Fruit fly (Drosophila melanogaster) whole organism, prepupa: Measurements from ENCODE around the gene CG14277.

Experiments
- CG6854 ChIP-seq: fragments of 200-800 bp; sonication (Bioruptor generic); optimal IDR thresholded peaks from 2 replicates; lab custom pipeline; 2017; ENCODE audit warnings: missing biosample characterization, mild to moderate bottlenecking, missing genetic modification characterization
- CG7368 ChIP-seq: fragments of 200-800 bp; sonication (Bioruptor generic); optimal IDR thresholded peaks from 3 replicates; lab custom pipeline; 2016; ENCODE audit warnings: missing biosample characterization, missing genetic modification characterization
- Gug ChIP-seq: fragments of 200-800 bp; sonication (Bioruptor generic); IDR thresholded peaks from 2 replicates; pipeline ENCODE4 v1.3.6; 2022; ENCODE audit warnings: missing biosample characterization, missing genetic modification characterization
- Smox ChIP-seq: fragments of 200-800 bp; sonication (Bioruptor generic); optimal IDR thresholded peaks from 3 replicates; lab custom pipeline; 2016; ENCODE audit warnings: missing biosample characterization, missing genetic modification characterization
- eg ChIP-seq: fragments of 200-800 bp; sonication (Bioruptor generic); IDR thresholded peaks from 3 replicates; pipeline ENCODE4 v1.3.6; 2022; ENCODE audit warnings: missing biosample characterization, missing genetic modification characterization

- no peak for TF ChIP-seq eg (GFP tag; lab: Robert Waterston, UW)
- TF ChIP-seq Smox = no peak
- TF ChIP-seq Gug (GFP tag; lab: Robert Waterston, UW) = no peak
- TF ChIP-seq CG7368 (GFP tag; lab: Kevin White, UChicago) = no peak
- no peak for TF ChIP-seq CG6854 (GFP tag; lab: Kevin White, UChicago)
These were observed 21.8 kb upstream of the CG14277 start, which contains the start of gene Snx6 for dm6 chr2L:8220393-8220934.
